Worm (Caenorhabditis elegans) whole organism, mixed stage, embryonic: ENCODE data around the gene B0457.2.
A peak's percentile ranks its signal among the peaks of the same experiment; 100 is the strongest.

ENCODE experiments used
- M03D4.4 ChIP-seq: sonication (generic microtip); optimal IDR thresholded peaks from 2 replicates; lab custom pipeline; 2017; ENCODE audit warnings: mild to moderate bottlenecking, missing genetic modification characterization, missing compliant biosample characterization
- bed-3 ChIP-seq: fragments of 200-800 bp; sonication (Bioruptor generic); optimal IDR thresholded peaks from 3 replicates; lab custom pipeline; 2018; ENCODE audit warnings: mild to moderate bottlenecking, missing genetic modification characterization, moderate library complexity, missing compliant biosample characterization
- ceh-43 ChIP-seq: fragments of 200-800 bp; sonication (Bioruptor generic); optimal IDR thresholded peaks from 2 replicates; lab custom pipeline; 2018; ENCODE audit warnings: mild to moderate bottlenecking, missing genetic modification characterization, moderate library complexity, missing compliant biosample characterization
- ceh-83 ChIP-seq: fragments of 200-800 bp; sonication (Bioruptor generic); optimal IDR thresholded peaks from 2 replicates; lab custom pipeline; 2018; ENCODE audit warnings: mild to moderate bottlenecking, missing genetic modification characterization, missing compliant biosample characterization
- ces-1 ChIP-seq: fragments of 150-350 bp; optimal IDR thresholded peaks from 2 replicates; lab custom pipeline; 2014; ENCODE audit warnings: missing biosample characterization, missing genetic modification reagents, missing genetic modification characterization
- cnd-1 ChIP-seq: fragments of 200-800 bp; sonication (Bioruptor generic); optimal IDR thresholded peaks from 2 replicates; lab custom pipeline; 2018; ENCODE audit warnings: mild to moderate bottlenecking, missing genetic modification characterization, missing compliant biosample characterization
- drap-1 ChIP-seq: fragments of 200-800 bp; sonication (Bioruptor generic); optimal IDR thresholded peaks from 3 replicates; lab custom pipeline; 2018; ENCODE audit warnings: mild to moderate bottlenecking, missing genetic modification characterization, missing compliant biosample characterization
- elt-1 ChIP-seq: sonication (generic microtip); optimal IDR thresholded peaks from 2 replicates; lab custom pipeline; 2017; ENCODE audit warnings: missing genetic modification characterization, mild to moderate bottlenecking, missing compliant biosample characterization, antibody characterized with exemption, moderate library complexity, borderline replicate concordance; ENCODE audit not compliant: insufficient read depth
- elt-3 ChIP-seq: fragments of 150-350 bp; optimal IDR thresholded peaks from 2 replicates; lab custom pipeline; 2014; ENCODE audit warnings: missing biosample characterization, missing genetic modification characterization
- flh-1 ChIP-seq: fragments of 200-800 bp; sonication (Bioruptor generic); optimal IDR thresholded peaks from 2 replicates; lab custom pipeline; 2018; ENCODE audit warnings: mild to moderate bottlenecking, missing genetic modification characterization, moderate library complexity, missing compliant biosample characterization
- ham-2 ChIP-seq: fragments of 200-800 bp; sonication (Bioruptor generic); optimal IDR thresholded peaks from 2 replicates; lab custom pipeline; 2018; ENCODE audit warnings: mild to moderate bottlenecking, missing genetic modification characterization, missing compliant biosample characterization
- hlh-1 ChIP-seq: fragments of 150-350 bp; optimal IDR thresholded peaks from 2 replicates; lab custom pipeline; 2014; ENCODE audit warnings: missing biosample characterization, missing genetic modification reagents, missing genetic modification characterization
- lin-13 ChIP-seq: fragments of 150-350 bp; optimal IDR thresholded peaks from 2 replicates; lab custom pipeline; 2014; ENCODE audit warnings: missing biosample characterization, missing genetic modification characterization
- lin-32 ChIP-seq: fragments of 200-800 bp; sonication (Bioruptor generic); optimal IDR thresholded peaks from 2 replicates; lab custom pipeline; 2018; ENCODE audit warnings: mild to moderate bottlenecking, missing genetic modification characterization, missing compliant biosample characterization
- lsy-2 ChIP-seq: fragments of 150-350 bp; optimal IDR thresholded peaks from 2 replicates; lab custom pipeline; 2014; ENCODE audit warnings: missing biosample characterization, missing genetic modification characterization
- mab-5 ChIP-seq: fragments of 150-350 bp; optimal IDR thresholded peaks from 2 replicates; lab custom pipeline; 2014; ENCODE audit warnings: missing biosample characterization, missing genetic modification characterization
- mep-1 ChIP-seq: fragments of 150-350 bp; optimal IDR thresholded peaks from 2 replicates; lab custom pipeline; 2017; ENCODE audit warnings: missing biosample characterization, missing genetic modification reagents, missing genetic modification characterization, inconsistent platforms
- mls-2 ChIP-seq: sonication (generic microtip); optimal IDR thresholded peaks from 2 replicates; lab custom pipeline; 2016; ENCODE audit warnings: mild to moderate bottlenecking, missing genetic modification characterization, moderate library complexity, missing compliant biosample characterization
- nhr-12 ChIP-seq: fragments of 150-350 bp; optimal IDR thresholded peaks from 2 replicates; lab custom pipeline; 2014; ENCODE audit warnings: missing biosample characterization, missing genetic modification characterization
- nhr-2 ChIP-seq: fragments of 150-350 bp; optimal IDR thresholded peaks from 2 replicates; lab custom pipeline; 2014; ENCODE audit warnings: missing biosample characterization, missing genetic modification characterization
- nhr-237 ChIP-seq: fragments of 150-350 bp; optimal IDR thresholded peaks from 2 replicates; lab custom pipeline; 2014; ENCODE audit warnings: missing biosample characterization, missing genetic modification characterization
- nhr-28 ChIP-seq: fragments of 150-350 bp; optimal IDR thresholded peaks from 2 replicates; lab custom pipeline; 2014; ENCODE audit warnings: missing biosample characterization, missing genetic modification characterization
- nhr-76 ChIP-seq: sonication (generic microtip); optimal IDR thresholded peaks from 2 replicates; lab custom pipeline; 2017; ENCODE audit warnings: missing biosample characterization, missing genetic modification characterization
- pha-4 ChIP-seq: fragments of 150-350 bp; optimal IDR thresholded peaks from 2 replicates; lab custom pipeline; 2018; ENCODE audit warnings: missing biosample characterization, missing genetic modification reagents, missing genetic modification characterization
- sem-2 ChIP-seq: fragments of 200-800 bp; sonication (Bioruptor generic); optimal IDR thresholded peaks from 2 replicates; lab custom pipeline; 2018; ENCODE audit warnings: mild to moderate bottlenecking, missing genetic modification characterization, missing compliant biosample characterization
- tbx-8 ChIP-seq: fragments of 200-800 bp; sonication (Bioruptor generic); optimal IDR thresholded peaks from 2 replicates; lab custom pipeline; 2018; ENCODE audit warnings: mild to moderate bottlenecking, missing genetic modification characterization, moderate library complexity, missing compliant biosample characterization
- unc-120 ChIP-seq: sonication (generic microtip); optimal IDR thresholded peaks from 2 replicates; lab custom pipeline; 2017; ENCODE audit warnings: missing genetic modification characterization, missing compliant biosample characterization; ENCODE audit not compliant: poor library complexity, severe bottlenecking
- unc-39 ChIP-seq: fragments of 150-350 bp; optimal IDR thresholded peaks from 2 replicates; lab custom pipeline; 2014; ENCODE audit warnings: missing biosample characterization, missing genetic modification characterization
- unc-62 ChIP-seq: fragments of 150-350 bp; optimal IDR thresholded peaks from 2 replicates; lab custom pipeline; 2014; ENCODE audit warnings: missing biosample characterization, missing genetic modification reagents, missing genetic modification characterization
- ztf-11 ChIP-seq: fragments of 150-350 bp; optimal IDR thresholded peaks from 2 replicates; lab custom pipeline; 2014; ENCODE audit warnings: missing biosample characterization, missing genetic modification characterization

Gene B0457.2

DNA sequence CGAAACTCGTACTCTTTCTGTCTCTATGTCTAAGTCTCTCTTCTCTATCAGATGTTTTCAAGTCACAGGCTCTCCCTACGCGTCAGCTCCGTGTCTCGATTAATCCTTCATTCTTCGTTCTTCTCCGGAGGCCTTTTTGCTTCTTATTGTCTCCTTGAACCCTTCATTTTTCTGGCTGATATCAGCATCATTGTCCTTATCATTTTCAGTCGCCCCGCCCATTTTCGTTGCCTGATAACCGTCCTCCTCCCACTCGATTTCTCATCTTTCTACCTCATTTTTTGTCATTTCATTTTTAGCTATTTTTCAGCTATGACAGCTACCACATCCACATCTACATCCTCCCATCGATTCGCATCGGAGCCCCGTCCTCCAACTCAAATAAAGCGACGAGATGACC is 4.2 kb downstream of the B0457.2 start, which contains the start of gene B0457.6:
B0457.6 (plus strand) TSS at position 284 of the 400 bp plus-strand sequence.
- TF ChIP-seq lin-32 (GFP tag; lab: Kevin White, UChicago): no peak

DNA sequence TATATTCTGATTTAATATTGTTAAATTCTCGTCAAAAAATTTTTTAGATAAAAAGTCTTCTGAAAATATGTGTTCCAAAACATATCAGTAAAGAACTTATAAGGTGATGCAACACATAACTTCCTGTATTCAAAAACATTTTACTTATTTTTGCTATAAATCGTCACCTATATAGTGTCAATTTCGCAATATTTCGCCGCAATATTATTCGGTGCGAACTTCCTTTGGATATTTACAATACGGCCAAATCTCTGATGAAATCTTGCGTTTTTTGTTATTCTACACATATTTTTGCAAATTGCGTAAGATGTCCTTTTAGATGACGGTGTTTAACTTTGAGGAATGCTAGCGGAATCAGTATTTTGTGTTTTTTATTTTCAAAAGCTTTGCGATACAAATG is 4.9 kb downstream of the B0457.2 start:
- no peak for TF ChIP-seq ceh-43 (GFP tag; lab: Kevin White, UChicago)
- no peak for TF ChIP-seq hlh-1 (tag; lab: Kevin White, UChicago)
- no peak for TF ChIP-seq sem-2 (GFP tag; lab: Kevin White, UChicago)
- no peak for TF ChIP-seq lin-32 (GFP tag; lab: Kevin White, UChicago)

DNA sequence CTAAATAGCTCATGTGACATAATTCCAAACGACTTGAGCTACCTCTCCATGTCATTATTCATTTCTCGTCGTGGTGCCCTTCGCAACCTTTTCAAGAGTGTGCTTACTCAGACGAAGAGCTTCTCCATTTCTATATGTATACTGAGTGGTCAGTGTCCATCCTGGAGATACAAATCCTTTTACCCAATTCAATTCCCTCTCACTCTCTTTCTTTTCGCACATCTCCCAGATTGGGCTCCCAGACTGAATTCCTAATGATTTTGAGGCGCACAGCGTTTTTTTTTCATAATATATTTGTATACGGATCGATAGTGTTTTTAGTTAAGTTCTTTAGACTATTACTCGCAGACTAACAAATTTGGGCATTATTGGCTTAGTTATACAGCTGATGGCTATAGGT is 5.4 kb downstream of the B0457.2 start:
- no peak for TF ChIP-seq ceh-83 (GFP tag; lab: Kevin White, UChicago)
- TF ChIP-seq ces-1: peak; percentile 77
- TF ChIP-seq tbx-8: no peak
- TF ChIP-seq nhr-28 (tag; lab: Kevin White, UChicago): no peak
- TF ChIP-seq bed-3 (GFP tag; lab: Kevin White, UChicago): no peak

DNA sequence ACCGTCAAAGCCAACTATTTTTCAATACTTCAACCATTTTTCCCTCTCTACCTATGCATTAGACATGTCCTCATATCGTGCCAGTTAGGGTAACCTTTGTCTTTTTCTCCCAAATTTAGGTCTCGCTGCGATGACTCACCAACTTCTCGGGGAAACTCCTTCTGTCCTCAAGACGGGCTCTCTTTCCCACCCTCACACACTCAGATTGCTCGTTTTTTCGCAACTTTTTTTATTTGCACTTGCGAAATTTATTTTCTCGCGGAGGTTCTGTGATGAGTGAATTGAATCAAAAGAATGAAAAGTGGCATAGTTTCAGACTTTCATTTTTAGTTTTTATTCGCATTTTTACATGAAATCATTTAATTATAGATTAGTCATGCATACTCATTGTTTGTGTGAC is 6.0 kb downstream of the B0457.2 start:
- TF ChIP-seq ceh-83 (GFP tag; lab: Kevin White, UChicago) (no peak), elt-3 (tag; lab: Kevin White, UChicago) (no peak), ham-2 (GFP tag; lab: Kevin White, UChicago) (no peak), elt-1 (tag; lab: Kevin White, UChicago) (no peak), lin-32 (GFP tag; lab: Kevin White, UChicago) (no peak), nhr-2 (tag; lab: Kevin White, UChicago) (no peak), hlh-1 (tag; lab: Kevin White, UChicago) (no peak), unc-39 (tag; lab: Kevin White, UChicago) (no peak), pha-4 (tag; lab: Kevin White, UChicago) (no peak), nhr-76 (no peak), bed-3 (GFP tag; lab: Kevin White, UChicago) (no peak), nhr-237 (tag; lab: Kevin White, UChicago) (no peak), mab-5 (no peak), cnd-1 (tag; lab: Kevin White, UChicago) (no peak)
- TF ChIP-seq, all 35 proteins: peak for 0

DNA sequence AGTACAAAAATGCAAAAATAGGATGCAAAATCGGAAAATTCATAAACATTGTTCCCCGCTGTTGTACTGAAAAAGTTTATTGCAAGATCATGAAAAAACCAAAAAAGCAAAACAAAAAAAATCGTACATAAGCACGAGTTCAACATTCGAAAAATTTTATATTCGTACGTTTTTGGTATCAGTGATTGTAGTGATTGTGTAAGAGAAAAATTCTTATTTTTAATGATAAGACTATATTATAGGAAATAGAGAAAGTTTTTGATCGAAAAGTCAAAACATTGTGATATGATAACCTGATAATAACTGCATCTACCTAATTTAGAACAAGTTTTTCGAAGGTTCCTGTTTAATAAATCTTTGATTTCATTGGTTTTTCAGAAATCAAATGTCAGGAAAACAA is 9.0 kb downstream of the B0457.2 start:
- TF ChIP-seq mep-1 (tag; lab: Kevin White, UChicago) (no peak), nhr-2 (tag; lab: Kevin White, UChicago) (no peak), pha-4 (tag; lab: Kevin White, UChicago) (no peak), lsy-2 (no peak), lin-13 (no peak), flh-1 (no peak), ceh-43 (GFP tag; lab: Kevin White, UChicago) (no peak), hlh-1 (tag; lab: Kevin White, UChicago) (no peak), nhr-237 (tag; lab: Kevin White, UChicago) (no peak), ceh-83 (GFP tag; lab: Kevin White, UChicago) (no peak), cnd-1 (tag; lab: Kevin White, UChicago) (no peak), ham-2 (GFP tag; lab: Kevin White, UChicago) (no peak), unc-62 (GFP tag; lab: Kevin White, UChicago) (no peak), ztf-11 (tag; lab: Kevin White, UChicago) (no peak), unc-120 (tag; lab: Kevin White, UChicago) (no peak), sem-2 (GFP tag; lab: Kevin White, UChicago) (no peak), M03D4.4 (tag; lab: Kevin White, UChicago) (no peak)

DNA sequence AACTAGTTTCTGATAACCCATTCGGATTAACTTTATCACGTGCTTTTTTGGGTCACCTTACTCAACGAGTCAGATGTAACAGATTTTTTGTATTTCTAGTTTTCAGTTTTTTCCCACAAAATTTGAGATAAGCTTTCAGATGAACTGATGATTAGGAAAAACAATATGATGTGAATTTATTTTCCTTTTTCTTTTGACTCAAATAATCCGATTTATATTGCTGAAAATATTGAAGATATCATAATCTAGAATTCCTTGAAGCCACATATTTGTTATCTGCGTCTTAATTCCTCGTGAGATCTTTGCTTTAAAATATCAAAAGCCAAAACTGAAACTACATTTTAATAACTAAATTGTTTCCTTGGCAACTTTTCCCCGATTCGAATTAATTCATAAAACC is 9.7 kb downstream of the B0457.2 start:
- no peak for TF ChIP-seq ztf-11 (tag; lab: Kevin White, UChicago)
- no peak for TF ChIP-seq ces-1
- no peak for TF ChIP-seq mep-1 (tag; lab: Kevin White, UChicago)
- TF ChIP-seq, all 35 proteins: peak for 0

DNA sequence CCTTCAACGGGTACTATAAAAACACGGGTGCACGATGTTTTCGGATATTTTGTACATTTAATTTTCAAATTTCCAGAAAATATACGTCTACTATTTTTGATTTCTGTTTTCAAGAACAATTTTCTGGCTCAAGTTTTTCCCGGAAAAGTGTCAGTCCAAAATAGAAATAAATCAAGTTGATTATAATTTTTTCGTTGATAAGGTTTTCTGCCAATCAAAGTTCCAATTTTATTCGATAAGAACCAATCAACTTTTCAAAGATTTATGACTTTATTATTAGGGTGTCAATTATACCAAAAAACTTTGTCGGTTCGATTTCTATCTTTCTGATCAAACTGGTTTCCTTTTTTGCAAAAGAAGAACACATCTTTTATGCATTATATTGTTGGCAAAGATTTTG is 11.7 kb downstream of the B0457.2 start:
- TF ChIP-seq ztf-11 (tag; lab: Kevin White, UChicago) (no peak), elt-3 (tag; lab: Kevin White, UChicago) (no peak), ham-2 (GFP tag; lab: Kevin White, UChicago) (no peak), unc-39 (tag; lab: Kevin White, UChicago) (no peak), elt-1 (tag; lab: Kevin White, UChicago) (no peak), nhr-237 (tag; lab: Kevin White, UChicago) (no peak), drap-1 (no peak), hlh-1 (tag; lab: Kevin White, UChicago) (no peak), ceh-43 (GFP tag; lab: Kevin White, UChicago) (no peak), tbx-8 (no peak), ceh-83 (GFP tag; lab: Kevin White, UChicago) (no peak), ces-1 (no peak), mab-5 (no peak), nhr-12 (no peak), unc-62 (GFP tag; lab: Kevin White, UChicago) (no peak), mls-2 (tag; lab: Kevin White, UChicago) (no peak), nhr-28 (tag; lab: Kevin White, UChicago) (no peak), lsy-2 (no peak)
